Worm (Caenorhabditis elegans) whole organism, mixed stage, embryonic: ENCODE measurements around the gene ilcr-1.

Experiments used
- bed-3 ChIP-seq: fragments of 200-800 bp; sonication (Bioruptor generic); optimal IDR thresholded peaks from 3 replicates; lab custom pipeline; 2018; ENCODE audit warnings: mild to moderate bottlenecking, missing genetic modification characterization, moderate library complexity, missing compliant biosample characterization
- blmp-1 ChIP-seq: fragments of 150-350 bp; optimal IDR thresholded peaks from 2 replicates; lab custom pipeline; 2014; ENCODE audit warnings: missing biosample characterization, missing genetic modification characterization
- ceh-43 ChIP-seq: fragments of 200-800 bp; sonication (Bioruptor generic); optimal IDR thresholded peaks from 2 replicates; lab custom pipeline; 2018; ENCODE audit warnings: mild to moderate bottlenecking, missing genetic modification characterization, moderate library complexity, missing compliant biosample characterization
- ceh-83 ChIP-seq: fragments of 200-800 bp; sonication (Bioruptor generic); optimal IDR thresholded peaks from 2 replicates; lab custom pipeline; 2018; ENCODE audit warnings: mild to moderate bottlenecking, missing genetic modification characterization, missing compliant biosample characterization
- ces-1 ChIP-seq: fragments of 150-350 bp; optimal IDR thresholded peaks from 2 replicates; lab custom pipeline; 2014; ENCODE audit warnings: missing biosample characterization, missing genetic modification reagents, missing genetic modification characterization
- cnd-1 ChIP-seq: fragments of 200-800 bp; sonication (Bioruptor generic); optimal IDR thresholded peaks from 2 replicates; lab custom pipeline; 2018; ENCODE audit warnings: mild to moderate bottlenecking, missing genetic modification characterization, missing compliant biosample characterization
- drap-1 ChIP-seq: fragments of 200-800 bp; sonication (Bioruptor generic); optimal IDR thresholded peaks from 3 replicates; lab custom pipeline; 2018; ENCODE audit warnings: mild to moderate bottlenecking, missing genetic modification characterization, missing compliant biosample characterization
- elt-1 ChIP-seq: sonication (generic microtip); optimal IDR thresholded peaks from 2 replicates; lab custom pipeline; 2017; ENCODE audit warnings: missing genetic modification characterization, mild to moderate bottlenecking, missing compliant biosample characterization, antibody characterized with exemption, moderate library complexity, borderline replicate concordance; ENCODE audit not compliant: insufficient read depth
- elt-3 ChIP-seq: fragments of 150-350 bp; optimal IDR thresholded peaks from 2 replicates; lab custom pipeline; 2014; ENCODE audit warnings: missing biosample characterization, missing genetic modification characterization
- flh-1 ChIP-seq: fragments of 200-800 bp; sonication (Bioruptor generic); optimal IDR thresholded peaks from 2 replicates; lab custom pipeline; 2018; ENCODE audit warnings: mild to moderate bottlenecking, missing genetic modification characterization, moderate library complexity, missing compliant biosample characterization
- ham-2 ChIP-seq: fragments of 200-800 bp; sonication (Bioruptor generic); optimal IDR thresholded peaks from 2 replicates; lab custom pipeline; 2018; ENCODE audit warnings: mild to moderate bottlenecking, missing genetic modification characterization, missing compliant biosample characterization
- lin-13 ChIP-seq: fragments of 150-350 bp; optimal IDR thresholded peaks from 2 replicates; lab custom pipeline; 2014; ENCODE audit warnings: missing biosample characterization, missing genetic modification characterization
- lin-32 ChIP-seq: fragments of 200-800 bp; sonication (Bioruptor generic); optimal IDR thresholded peaks from 2 replicates; lab custom pipeline; 2018; ENCODE audit warnings: mild to moderate bottlenecking, missing genetic modification characterization, missing compliant biosample characterization
- mab-5 ChIP-seq: fragments of 150-350 bp; optimal IDR thresholded peaks from 2 replicates; lab custom pipeline; 2014; ENCODE audit warnings: missing biosample characterization, missing genetic modification characterization
- mep-1 ChIP-seq: fragments of 150-350 bp; optimal IDR thresholded peaks from 2 replicates; lab custom pipeline; 2017; ENCODE audit warnings: missing biosample characterization, missing genetic modification reagents, missing genetic modification characterization, inconsistent platforms
- mls-2 ChIP-seq: sonication (generic microtip); optimal IDR thresholded peaks from 2 replicates; lab custom pipeline; 2016; ENCODE audit warnings: mild to moderate bottlenecking, missing genetic modification characterization, moderate library complexity, missing compliant biosample characterization
- nhr-12 ChIP-seq: fragments of 150-350 bp; optimal IDR thresholded peaks from 2 replicates; lab custom pipeline; 2014; ENCODE audit warnings: missing biosample characterization, missing genetic modification characterization
- nhr-2 ChIP-seq: fragments of 150-350 bp; optimal IDR thresholded peaks from 2 replicates; lab custom pipeline; 2014; ENCODE audit warnings: missing biosample characterization, missing genetic modification characterization
- nhr-237 ChIP-seq: fragments of 150-350 bp; optimal IDR thresholded peaks from 2 replicates; lab custom pipeline; 2014; ENCODE audit warnings: missing biosample characterization, missing genetic modification characterization
- nhr-28 ChIP-seq: fragments of 150-350 bp; optimal IDR thresholded peaks from 2 replicates; lab custom pipeline; 2014; ENCODE audit warnings: missing biosample characterization, missing genetic modification characterization
- nhr-76 ChIP-seq: sonication (generic microtip); optimal IDR thresholded peaks from 2 replicates; lab custom pipeline; 2017; ENCODE audit warnings: missing biosample characterization, missing genetic modification characterization
- pha-4 ChIP-seq: fragments of 150-350 bp; optimal IDR thresholded peaks from 2 replicates; lab custom pipeline; 2018; ENCODE audit warnings: missing biosample characterization, missing genetic modification reagents, missing genetic modification characterization
- sem-2 ChIP-seq: fragments of 200-800 bp; sonication (Bioruptor generic); optimal IDR thresholded peaks from 2 replicates; lab custom pipeline; 2018; ENCODE audit warnings: mild to moderate bottlenecking, missing genetic modification characterization, missing compliant biosample characterization
- snpc-4 ChIP-seq: fragments of 150-350 bp; optimal IDR thresholded peaks from 2 replicates; lab custom pipeline; 2014; ENCODE audit warnings: missing biosample characterization, missing genetic modification characterization
- sptf-1 ChIP-seq: sonication (generic microtip); optimal IDR thresholded peaks from 2 replicates; lab custom pipeline; 2017; ENCODE audit warnings: mild to moderate bottlenecking, missing genetic modification characterization, moderate library complexity, missing compliant biosample characterization
- tbx-8 ChIP-seq: fragments of 200-800 bp; sonication (Bioruptor generic); optimal IDR thresholded peaks from 2 replicates; lab custom pipeline; 2018; ENCODE audit warnings: mild to moderate bottlenecking, missing genetic modification characterization, moderate library complexity, missing compliant biosample characterization
- unc-120 ChIP-seq: sonication (generic microtip); optimal IDR thresholded peaks from 2 replicates; lab custom pipeline; 2017; ENCODE audit warnings: missing genetic modification characterization, missing compliant biosample characterization; ENCODE audit not compliant: poor library complexity, severe bottlenecking
- unc-62 ChIP-seq: fragments of 150-350 bp; optimal IDR thresholded peaks from 2 replicates; lab custom pipeline; 2014; ENCODE audit warnings: missing biosample characterization, missing genetic modification reagents, missing genetic modification characterization
- zip-8 ChIP-seq: fragments of 150-350 bp; optimal IDR thresholded peaks from 2 replicates; lab custom pipeline; 2014; ENCODE audit warnings: missing biosample characterization, missing genetic modification characterization
- ztf-11 ChIP-seq: fragments of 150-350 bp; optimal IDR thresholded peaks from 2 replicates; lab custom pipeline; 2014; ENCODE audit warnings: missing biosample characterization, missing genetic modification characterization

Gene ilcr-1

ce11 chrIV:14259197-14259596, 17.1 kb upstream of the ilcr-1 start:
- no peak for TF ChIP-seq elt-3 (tag; lab: Kevin White, UChicago)
- TF ChIP-seq zip-8 (tag; lab: Kevin White, UChicago): no peak
- no peak for TF ChIP-seq ces-1 (GFP tag; lab: Kevin White, UChicago)
- no peak for TF ChIP-seq snpc-4 (tag; lab: Kevin White, UChicago)
- no peak for TF ChIP-seq tbx-8
- no peak for TF ChIP-seq ceh-43 (GFP tag; lab: Kevin White, UChicago)
- no peak for TF ChIP-seq lin-32 (GFP tag; lab: Kevin White, UChicago)
- no peak for TF ChIP-seq ham-2 (GFP tag; lab: Kevin White, UChicago)
- TF ChIP-seq unc-62 (GFP tag; lab: Kevin White, UChicago): no peak
- no peak for TF ChIP-seq elt-1 (tag; lab: Kevin White, UChicago)
- TF ChIP-seq mab-5 (tag; lab: Kevin White, UChicago): no peak
- TF ChIP-seq bed-3 (GFP tag; lab: Kevin White, UChicago): no peak
- no peak for TF ChIP-seq nhr-76 (tag; lab: Kevin White, UChicago)
- no peak for TF ChIP-seq blmp-1
- no peak for TF ChIP-seq nhr-12 (tag; lab: Kevin White, UChicago)
- TF ChIP-seq sem-2 (GFP tag; lab: Kevin White, UChicago): no peak
- TF ChIP-seq mep-1: no peak
- TF ChIP-seq ztf-11 (tag; lab: Kevin White, UChicago): no peak
- TF ChIP-seq, all 35 proteins: peak for 0

DNA sequence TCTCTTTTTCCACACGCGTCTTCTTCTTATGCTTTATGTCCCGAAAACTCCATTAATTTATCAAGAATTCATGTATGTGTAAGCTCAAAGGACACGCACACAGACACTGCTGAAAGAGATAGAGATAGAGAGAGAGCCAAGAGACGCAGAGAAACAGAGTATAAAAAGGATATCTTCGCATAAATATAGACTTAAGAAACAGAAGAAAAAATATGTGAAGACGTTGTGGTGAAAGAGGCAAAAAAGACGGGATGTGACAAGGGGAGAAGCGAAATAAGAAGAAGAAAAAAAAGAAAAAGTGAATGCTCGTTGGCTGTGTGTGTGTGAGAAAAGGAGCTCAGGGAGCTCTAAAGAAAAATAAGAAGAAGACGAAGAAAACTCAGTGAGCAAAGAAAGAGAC, 15.5 kb upstream of the ilcr-1 start:
- TF ChIP-seq cnd-1 (no peak), ces-1 (GFP tag; lab: Kevin White, UChicago) (peak; percentile 76)

DNA sequence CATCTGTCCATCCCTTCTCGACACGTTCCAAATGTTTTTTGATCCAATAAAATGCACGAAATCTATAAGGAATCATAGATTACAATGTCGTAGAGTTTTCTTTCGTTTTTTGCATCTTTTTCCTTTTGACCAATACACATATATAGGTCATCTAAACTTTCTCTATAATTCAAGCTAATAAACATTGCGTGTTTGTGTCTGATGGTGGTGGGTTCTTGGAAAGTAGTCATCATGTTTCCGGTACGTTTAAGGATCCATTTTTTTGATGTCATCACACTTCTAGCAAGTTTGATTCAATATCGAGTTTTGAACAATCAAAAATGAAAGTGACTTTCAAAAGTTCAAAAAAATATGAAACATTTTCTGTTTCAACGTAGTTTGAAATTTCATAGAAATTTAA, 7.4 kb upstream of the ilcr-1 start:
- no peak for TF ChIP-seq mls-2 (tag; lab: Kevin White, UChicago)
- no peak for TF ChIP-seq mab-5 (tag; lab: Kevin White, UChicago)
- no peak for TF ChIP-seq drap-1 (GFP tag; lab: Kevin White, UChicago)
- no peak for TF ChIP-seq unc-120 (tag; lab: Kevin White, UChicago)
- no peak for TF ChIP-seq blmp-1
- no peak for TF ChIP-seq nhr-237
- no peak for TF ChIP-seq elt-3 (tag; lab: Kevin White, UChicago)
- no peak for TF ChIP-seq nhr-76 (tag; lab: Kevin White, UChicago)
- TF ChIP-seq flh-1 (GFP tag; lab: Kevin White, UChicago): no peak
- TF ChIP-seq sptf-1 (tag; lab: Kevin White, UChicago): no peak
- no peak for TF ChIP-seq ceh-83 (GFP tag; lab: Kevin White, UChicago)

ce11 chrIV:14269932-14270331, 6.3 kb upstream of the ilcr-1 start:
- no peak for TF ChIP-seq nhr-2 (tag; lab: Kevin White, UChicago)
- no peak for TF ChIP-seq lin-32 (GFP tag; lab: Kevin White, UChicago)
- TF ChIP-seq mab-5 (tag; lab: Kevin White, UChicago): no peak
- no peak for TF ChIP-seq nhr-12 (tag; lab: Kevin White, UChicago)
- no peak for TF ChIP-seq nhr-237
- TF ChIP-seq lin-13 (tag; lab: Kevin White, UChicago): no peak
- TF ChIP-seq pha-4 (tag; lab: Kevin White, UChicago): no peak
- no peak for TF ChIP-seq tbx-8
- TF ChIP-seq flh-1 (GFP tag; lab: Kevin White, UChicago): no peak
- TF ChIP-seq ceh-43 (GFP tag; lab: Kevin White, UChicago): no peak
- no peak for TF ChIP-seq mls-2 (tag; lab: Kevin White, UChicago)
- no peak for TF ChIP-seq elt-3 (tag; lab: Kevin White, UChicago)
- no peak for TF ChIP-seq unc-120 (tag; lab: Kevin White, UChicago)
- no peak for TF ChIP-seq bed-3 (GFP tag; lab: Kevin White, UChicago)
- TF ChIP-seq ces-1 (GFP tag; lab: Kevin White, UChicago): no peak
- TF ChIP-seq sptf-1 (tag; lab: Kevin White, UChicago): no peak
- no peak for TF ChIP-seq nhr-28 (tag; lab: Kevin White, UChicago)
- no peak for TF ChIP-seq ham-2 (GFP tag; lab: Kevin White, UChicago)

DNA sequence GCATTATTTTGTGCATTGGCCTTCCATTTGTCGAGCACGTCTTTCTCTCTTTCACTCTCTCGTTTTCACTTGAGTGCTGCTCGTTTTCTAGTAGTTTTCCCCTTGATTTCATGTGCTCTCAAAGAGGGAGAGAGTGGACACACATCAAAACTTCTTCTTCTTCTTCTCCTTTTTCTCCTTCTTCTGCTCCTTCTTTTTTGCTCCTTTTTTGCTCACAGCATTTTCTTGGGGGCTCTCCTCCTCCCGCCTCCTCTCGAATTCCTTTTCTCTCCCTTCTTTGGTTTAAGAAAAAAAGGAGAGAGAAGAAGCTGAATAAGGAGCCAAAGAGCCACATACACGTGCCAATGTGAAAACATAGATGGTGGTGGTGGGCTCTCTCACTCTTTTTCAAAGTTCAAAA, 3.7 kb upstream of the ilcr-1 start:
- TF ChIP-seq ztf-11 (tag; lab: Kevin White, UChicago) (no peak), ceh-83 (GFP tag; lab: Kevin White, UChicago) (no peak), mep-1 (peak; percentile 31), sem-2 (GFP tag; lab: Kevin White, UChicago) (no peak), ces-1 (GFP tag; lab: Kevin White, UChicago) (no peak), drap-1 (GFP tag; lab: Kevin White, UChicago) (no peak)
- TF ChIP-seq, all 35 proteins: peak for 1
